Worm (Caenorhabditis elegans): Measurements from ENCODE around the gene sinh-1.

sinh-1 gene

ce11 chrII:12199912-12200637, 28.0 kb upstream of the sinh-1 start, which contains the start of gene polg-1:
TSS of gene polg-1 (minus strand) at chrII:12199962.
- TF ChIP-seq ceh-28 (tag; optimal IDR thresholded peaks at IDR 0.05), result peak; percentile 88
- no peak for TF ChIP-seq ZK546.5 (tag; optimal IDR thresholded peaks at IDR 0.05)

DNA sequence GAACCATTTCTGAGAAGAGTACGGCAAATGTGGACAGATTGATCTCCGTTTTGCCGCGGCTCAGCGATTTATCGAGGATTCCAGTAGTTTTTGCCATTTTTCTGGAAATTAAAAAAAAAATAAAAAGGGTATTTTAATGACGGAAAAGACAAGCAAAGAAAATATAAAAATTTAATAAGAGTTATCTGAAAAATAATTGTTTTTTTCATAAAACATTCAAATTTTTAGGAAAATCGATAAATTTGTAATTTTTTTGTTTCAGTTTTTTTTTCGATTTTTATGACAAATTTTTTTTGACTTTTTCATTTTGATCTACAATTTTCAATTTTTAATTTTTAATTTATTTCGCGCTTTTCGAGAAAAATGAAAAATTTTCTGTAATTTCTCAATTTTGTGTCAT, 25.8 kb upstream of the sinh-1 start, which contains the start of gene trpp-5:
Gene trpp-5 (minus strand): TSS at position 101 of the 400 bp plus-strand sequence.
- TF ChIP-seq hmg-11 (tag; optimal IDR thresholded peaks at IDR 0.05), result no peak
- TF ChIP-seq unc-39 (tag; optimal IDR thresholded peaks at IDR 0.05), result no peak
- TF ChIP-seq ceh-82 (tag; optimal IDR thresholded peaks at IDR 0.05), result no peak
- TF ChIP-seq lin-39 (tag; optimal IDR thresholded peaks at IDR 0.05), result no peak

ce11 chrII:12202921-12203320, 25.2 kb upstream of the sinh-1 start, which contains the start of gene aqp-12:
TSS of gene aqp-12 (plus strand) at chrII:12203221.
- TF ChIP-seq nhr-11 (tag; optimal IDR thresholded peaks at IDR 0.05) (no peak), mdl-1 (tag; optimal IDR thresholded peaks at IDR 0.05) (no peak), lin-15B (tag; optimal IDR thresholded peaks at IDR 0.05) (no peak), nhr-23 (tag; optimal IDR thresholded peaks at IDR 0.05) (no peak), daf-12 (tag; optimal IDR thresholded peaks at IDR 0.05) (no peak)

DNA sequence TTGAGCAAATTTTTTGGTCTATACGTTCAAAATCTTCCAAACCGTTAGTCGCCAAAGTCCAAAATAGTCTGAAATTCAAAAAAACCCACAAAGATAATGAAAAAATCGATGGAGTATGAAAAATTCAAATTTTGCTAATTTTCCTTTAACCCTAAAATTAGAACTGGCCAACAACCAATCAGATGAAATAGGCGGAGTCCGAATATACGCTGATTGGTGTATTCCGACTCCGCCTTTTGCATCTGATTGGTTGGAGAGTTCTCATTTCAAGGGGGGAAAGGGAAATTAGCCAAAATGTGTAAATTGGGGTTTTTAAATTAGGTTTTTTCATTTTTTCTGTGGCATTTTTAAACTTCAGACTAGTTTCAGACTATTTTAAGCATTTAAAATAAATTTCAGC, 23.5 kb upstream of the sinh-1 start:
- TF ChIP-seq ZK546.5 (tag; optimal IDR thresholded peaks at IDR 0.05), result no peak
- no peak for TF ChIP-seq hmg-11 (tag; optimal IDR thresholded peaks at IDR 0.05)
- no peak for TF ChIP-seq aly-2 (tag; optimal IDR thresholded peaks at IDR 0.05)
- TF ChIP-seq nfya-1 (tag; optimal IDR thresholded peaks at IDR 0.05; ENCODE audit: insufficient read depth), result peak; percentile 91
- TF ChIP-seq ceh-16 (tag; optimal IDR thresholded peaks at IDR 0.05), result no peak
- TF ChIP-seq elt-1 (tag; optimal IDR thresholded peaks at IDR 0.05), result no peak
- no peak for TF ChIP-seq nhr-25 (tag; optimal IDR thresholded peaks at IDR 0.05)

ce11 chrII:12208741-12209140, 19.4 kb upstream of the sinh-1 start:
- TF ChIP-seq aly-2 (tag; optimal IDR thresholded peaks at IDR 0.05) (no peak), tbx-2 (tag; optimal IDR thresholded peaks at IDR 0.05) (no peak), unc-39 (tag; optimal IDR thresholded peaks at IDR 0.05) (no peak), ceh-28 (tag; optimal IDR thresholded peaks at IDR 0.05) (peak; percentile 21), ceh-16 (tag; optimal IDR thresholded peaks at IDR 0.05) (no peak), eor-1 (tag; optimal IDR thresholded peaks at IDR 0.05) (no peak), ceh-9 (tag; optimal IDR thresholded peaks at IDR 0.05) (no peak)

DNA sequence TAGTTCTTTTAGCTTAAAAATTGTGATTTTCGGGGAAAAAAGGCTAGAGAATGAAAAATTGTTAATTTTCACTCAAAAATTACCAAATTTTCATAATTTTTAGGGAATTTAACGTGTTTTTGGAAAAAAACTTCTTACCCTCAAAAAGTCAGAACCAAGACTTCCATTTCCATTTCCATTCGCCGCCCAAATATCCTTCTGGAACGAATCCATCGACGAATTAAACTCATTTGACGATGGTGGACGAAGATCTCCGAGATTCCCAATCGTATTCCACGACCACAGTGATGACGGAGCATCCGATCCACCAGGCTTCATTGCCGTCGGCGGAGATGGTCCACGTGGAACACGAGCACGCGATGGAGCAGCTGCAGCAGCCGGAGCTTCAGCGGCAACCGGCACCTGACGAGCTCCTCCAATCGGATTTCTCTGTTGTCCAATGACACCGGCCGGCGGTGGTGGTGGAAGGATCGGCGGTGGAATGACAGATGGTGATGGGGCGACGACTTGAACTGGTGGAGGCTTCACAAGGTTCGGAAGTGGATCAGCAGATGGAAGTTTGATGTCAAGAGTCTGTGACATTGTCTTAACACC, 16.4 kb upstream of the sinh-1 start:
- no peak for TF ChIP-seq ceh-16 (tag; optimal IDR thresholded peaks at IDR 0.05)
- TF ChIP-seq egl-27 (tag; optimal IDR thresholded peaks at IDR 0.05), result no peak

DNA sequence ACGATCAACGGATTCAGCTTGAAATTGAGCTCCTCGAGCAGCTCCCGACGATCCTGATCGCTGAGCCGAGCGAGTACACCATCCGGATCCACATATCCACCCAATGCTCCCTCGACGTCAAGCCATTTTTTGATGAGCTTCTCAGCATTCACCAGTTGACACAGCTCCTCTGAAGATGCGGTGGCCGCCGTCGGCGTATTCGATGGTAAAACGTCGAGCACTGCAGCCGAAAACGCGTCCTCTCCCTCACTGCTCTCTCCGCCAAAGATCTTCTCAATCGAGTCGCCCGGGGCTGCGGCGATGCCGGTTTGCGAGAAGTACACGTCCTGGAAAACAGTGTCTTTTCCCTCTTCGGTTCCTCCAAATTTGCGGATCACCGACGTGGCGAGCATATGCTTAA, 13.5 kb upstream of the sinh-1 start:
- TF ChIP-seq unc-39 (tag; optimal IDR thresholded peaks at IDR 0.05), result no peak

DNA sequence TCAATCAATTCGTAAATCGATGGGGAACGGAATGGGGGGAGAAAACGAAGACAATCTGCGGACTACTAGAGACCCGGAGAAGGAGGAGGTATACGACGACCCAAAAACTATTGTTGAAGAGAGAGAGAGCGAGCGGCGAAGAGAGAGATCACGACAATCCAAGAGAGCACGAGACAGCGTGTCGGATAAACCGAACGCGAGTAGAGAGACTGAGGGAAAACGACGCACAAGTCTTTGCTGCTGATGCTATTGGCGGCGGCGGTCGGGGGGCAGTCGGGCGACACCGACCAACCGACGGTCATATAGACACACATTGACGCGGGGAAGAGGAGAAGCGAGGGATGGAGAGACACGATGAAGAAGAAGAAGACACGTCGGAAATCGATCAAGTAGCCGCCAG, 5.6 kb upstream of the sinh-1 start:
- peak; percentile 60 for TF ChIP-seq R02D3.7 (tag; optimal IDR thresholded peaks at IDR 0.05)
- TF ChIP-seq skn-1 (tag; optimal IDR thresholded peaks at IDR 0.05), result peak; percentile 1
- peak; percentile 67 for TF ChIP-seq nhr-43 (tag; optimal IDR thresholded peaks at IDR 0.05; ENCODE audit: poor library complexity, severe bottlenecking)
- TF ChIP-seq nhr-28 (tag; optimal IDR thresholded peaks at IDR 0.05), result no peak
- peak; percentile 63 for TF ChIP-seq tbx-2 (tag; optimal IDR thresholded peaks at IDR 0.05)
- TF ChIP-seq elt-2 (tag; optimal IDR thresholded peaks at IDR 0.05), result peak; percentile 28
- peak; percentile 14 for TF ChIP-seq sea-2 (GFP tag; optimal IDR thresholded peaks at IDR 0.05)
- no peak for TF ChIP-seq ceh-16 (tag; optimal IDR thresholded peaks at IDR 0.05)
- TF ChIP-seq elt-3 (tag; optimal IDR thresholded peaks at IDR 0.05), result no peak
- peak; percentile 31 for TF ChIP-seq unc-62 (GFP tag; optimal IDR thresholded peaks at IDR 0.05)
- no peak for TF ChIP-seq mml-1 (tag; optimal IDR thresholded peaks at IDR 0.05)
- TF ChIP-seq fkh-10 (GFP tag; optimal IDR thresholded peaks at IDR 0.05), result peak; percentile 35
- TF ChIP-seq snpc-4 (tag; optimal IDR thresholded peaks at IDR 0.05), result peak; percentile 88
- TF ChIP-seq hmg-11 (tag; optimal IDR thresholded peaks at IDR 0.05), result peak; percentile 92
- TF ChIP-seq mdl-1 (tag; optimal IDR thresholded peaks at IDR 0.05), result no peak
- no peak for TF ChIP-seq eor-1 (tag; optimal IDR thresholded peaks at IDR 0.05)
- TF ChIP-seq pha-4 (tag; optimal IDR thresholded peaks at IDR 0.05), result peak; percentile 85
- TF ChIP-seq nhr-25 (tag; optimal IDR thresholded peaks at IDR 0.05), result peak; percentile 90
- TF ChIP-seq ztf-4 (tag; optimal IDR thresholded peaks at IDR 0.05), result no peak
- peak; percentile 76 for TF ChIP-seq lin-39 (tag; optimal IDR thresholded peaks at IDR 0.05)
- peak; percentile 41 for TF ChIP-seq lsy-12 (tag; optimal IDR thresholded peaks at IDR 0.05)
- TF ChIP-seq ceh-28 (tag; optimal IDR thresholded peaks at IDR 0.05), result peak; percentile 84
- TF ChIP-seq aly-2 (tag; optimal IDR thresholded peaks at IDR 0.05), result no peak
- no peak for TF ChIP-seq pqm-1 (tag; optimal IDR thresholded peaks at IDR 0.05)
- no peak for TF ChIP-seq nhr-11 (tag; optimal IDR thresholded peaks at IDR 0.05)

All from whole organism, L3 larva.